Worm (Caenorhabditis elegans): ENCODE measurements around the gene frpr-10.

The frpr-10 gene

ce11 chrIV:7923982-7924480 is 33.6 kb upstream of the frpr-10 start, which contains the start of the genes xpo-3 and C49H3.3:
TSS of gene xpo-3 (minus strand) at chrIV:7924032.
TSS of gene C49H3.3 (plus strand) at chrIV:7924350.
- TF ChIP-seq hlh-30 (tag; optimal IDR thresholded peaks at IDR 0.05; ENCODE audit: insufficient read depth) = peak; percentile 3
- TF ChIP-seq ceh-31 (tag; optimal IDR thresholded peaks at IDR 0.05) = peak; percentile 14
- peak; percentile 51 for TF ChIP-seq unc-42 (tag; optimal IDR thresholded peaks at IDR 0.05)
- TF ChIP-seq unc-3 (GFP tag; conservative IDR thresholded peaks at IDR 0.05) = no peak
- no peak for TF ChIP-seq unc-3 (tag; optimal IDR thresholded peaks at IDR 0.05)
- no peak for TF ChIP-seq rnt-1 (tag; optimal IDR thresholded peaks at IDR 0.05)

DNA sequence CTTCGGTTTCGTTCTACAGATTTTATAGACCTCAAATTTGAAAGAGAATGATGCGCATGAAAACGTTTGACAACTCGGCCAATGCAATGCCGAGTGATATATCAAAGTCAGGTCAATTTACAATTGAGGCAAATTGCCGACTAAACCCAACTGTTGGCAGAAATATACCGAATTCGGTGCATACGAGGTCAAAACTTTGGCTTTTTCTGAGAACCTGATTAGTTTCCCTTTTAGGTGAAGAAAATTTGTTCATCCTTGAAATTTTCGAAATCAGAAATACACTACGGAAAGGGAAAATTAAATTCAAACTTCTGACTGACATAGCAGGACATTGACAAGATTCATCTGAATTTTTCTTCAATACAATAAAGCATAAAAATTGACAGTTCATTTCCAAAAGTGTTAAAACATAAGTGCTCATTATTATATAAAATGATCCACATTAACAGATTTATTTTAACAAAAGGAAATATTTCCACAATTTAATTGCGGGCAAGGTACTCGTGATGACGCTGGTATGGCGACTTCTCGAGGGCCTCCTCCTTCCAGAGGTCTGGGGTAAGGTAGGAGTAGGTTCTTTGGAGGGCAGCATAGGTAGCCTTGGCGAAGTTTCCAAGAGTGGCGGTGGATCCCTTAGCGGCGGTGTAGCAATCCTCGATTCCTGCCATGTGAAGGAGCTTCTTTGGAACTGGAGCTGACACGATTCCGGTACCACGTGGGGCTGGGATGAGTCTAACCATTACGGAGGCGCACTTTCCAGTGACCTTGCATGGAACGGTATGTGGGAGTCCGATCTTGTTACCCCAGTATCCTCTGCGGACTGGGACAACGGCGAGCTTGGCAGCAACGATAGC is 32.4 kb upstream of the frpr-10 start:
- TF ChIP-seq Y22D7AL.16 (tag; optimal IDR thresholded peaks at IDR 0.05) (no peak), ref-2 (tag; optimal IDR thresholded peaks at IDR 0.05) (no peak), lin-11 (tag; optimal IDR thresholded peaks at IDR 0.05) (no peak), elt-4 (tag; optimal IDR thresholded peaks at IDR 0.05) (peak; percentile 51), ama-1 (optimal IDR thresholded peaks at IDR 0.05) (peak; percentile 9), ceh-19 (GFP tag; optimal IDR thresholded peaks at IDR 0.05) (no peak), sox-2 (GFP tag; IDR thresholded peaks at IDR 0.05) (no peak), ceh-45 (GFP tag; IDR thresholded peaks at IDR 0.05) (no peak), ceh-18 (tag; optimal IDR thresholded peaks at IDR 0.05) (no peak), dmd-4 (tag; optimal IDR thresholded peaks at IDR 0.05; ENCODE audit: borderline replicate concordance) (no peak), pqm-1 (tag; optimal IDR thresholded peaks at IDR 0.05) (no peak), nhr-11 (tag; optimal IDR thresholded peaks at IDR 0.05) (no peak), hlh-6 (tag; optimal IDR thresholded peaks at IDR 0.05) (no peak), syd-9 (tag; optimal IDR thresholded peaks at IDR 0.05) (no peak)

- peak; percentile 11 for TF ChIP-seq nfya-1 (tag; optimal IDR thresholded peaks at IDR 0.05)
- TF ChIP-seq dmd-4 (tag; optimal IDR thresholded peaks at IDR 0.05; ENCODE audit: borderline replicate concordance) = no peak
These were observed 31.3 kb upstream of the frpr-10 start, which contains the start of gene rps-2 for ce11 chrIV:7926102-7926840. TSS of gene rps-2 (minus strand) at chrIV:7926391.

DNA sequence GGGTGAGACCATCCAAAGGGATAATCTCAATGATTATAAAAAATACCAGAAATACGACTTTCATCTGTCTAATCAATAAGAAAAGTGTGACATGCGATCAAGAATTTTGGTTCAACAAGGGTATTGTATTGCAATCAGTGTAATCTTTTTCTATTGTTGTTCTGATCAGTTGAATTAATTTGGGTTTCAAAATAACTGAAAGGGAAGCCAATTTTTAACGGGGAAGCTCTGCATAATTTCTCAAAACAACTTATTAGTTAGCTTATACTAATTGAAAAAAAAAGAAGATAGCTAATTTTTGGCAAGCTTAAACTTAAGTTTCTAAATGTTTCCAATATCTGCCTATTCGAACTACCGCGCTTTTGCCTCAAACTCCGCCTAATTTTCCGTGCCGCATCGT is 30.4 kb upstream of the frpr-10 start, which contains the start of gene C49H3.12:
C49H3.12 (minus strand) TSS at position 101 of the 400 bp plus-strand sequence.
- TF ChIP-seq fax-1 (tag; optimal IDR thresholded peaks at IDR 0.05) (no peak), unc-3 (GFP tag; conservative IDR thresholded peaks at IDR 0.05) (no peak), unc-3 (tag; optimal IDR thresholded peaks at IDR 0.05) (no peak), pag-3 (tag; optimal IDR thresholded peaks at IDR 0.05; ENCODE audit: borderline replicate concordance) (no peak), ttx-3 (tag; optimal IDR thresholded peaks at IDR 0.05) (no peak), hlh-13 (GFP tag; optimal IDR thresholded peaks at IDR 0.05) (no peak), pax-1 (tag; optimal IDR thresholded peaks at IDR 0.05) (no peak), Y22D7AL.16 (tag; optimal IDR thresholded peaks at IDR 0.05) (no peak), elt-2 (tag; optimal IDR thresholded peaks at IDR 0.05) (no peak), rnt-1 (tag; optimal IDR thresholded peaks at IDR 0.05) (no peak), K02D7.2 (tag; optimal IDR thresholded peaks at IDR 0.05) (no peak), unc-42 (tag; optimal IDR thresholded peaks at IDR 0.05) (no peak), eyg-1 (tag; optimal IDR thresholded peaks at IDR 0.05) (no peak)

ce11 chrIV:7927852-7928251 is 29.8 kb upstream of the frpr-10 start, which contains the start of gene gcy-8:
TSS of gene gcy-8 (plus strand) at chrIV:7928152.
- TF ChIP-seq eyg-1 (tag; optimal IDR thresholded peaks at IDR 0.05) (no peak), tbx-2 (tag; optimal IDR thresholded peaks at IDR 0.05) (no peak), ceh-19 (GFP tag; optimal IDR thresholded peaks at IDR 0.05) (no peak), ceh-34 (tag; optimal IDR thresholded peaks at IDR 0.05) (no peak), sox-4 (tag; optimal IDR thresholded peaks at IDR 0.05) (no peak), ceh-48 (tag; optimal IDR thresholded peaks at IDR 0.05) (no peak)
